Worm (Caenorhabditis elegans) whole organism, young adult: ENCODE results near the gene decr-1.3.

Experiments
- F33H1.4 ChIP-seq: fragments of 200-800 bp; sonication (Bioruptor generic); IDR thresholded peaks from 2 replicates; pipeline ENCODE4 v1.3.6; 2022; ENCODE audit warnings: missing genetic modification reagents, missing genetic modification characterization, missing compliant biosample characterization
- F49E8.2 ChIP-seq: sonication (generic microtip); optimal IDR thresholded peaks from 3 replicates; lab custom pipeline; 2017; ENCODE audit warnings: missing genetic modification characterization, mild to moderate bottlenecking, missing compliant biosample characterization, antibody characterized with exemption, moderate library complexity; ENCODE audit not compliant: insufficient read depth
- F52B5.7 ChIP-seq: sonication (generic microtip); optimal IDR thresholded peaks from 2 replicates; lab custom pipeline; 2016; ENCODE audit warnings: mild to moderate bottlenecking, missing genetic modification characterization, missing compliant biosample characterization
- F55B11.4 ChIP-seq: sonication (generic microtip); optimal IDR thresholded peaks from 2 replicates; lab custom pipeline; 2016; ENCODE audit warnings: missing compliant biosample characterization, missing genetic modification characterization, borderline replicate concordance; ENCODE audit not compliant: insufficient read depth
- K12H6.12 ChIP-seq: fragments of 200-800 bp; sonication (Bioruptor generic); optimal IDR thresholded peaks from 2 replicates; lab custom pipeline; 2018; ENCODE audit warnings: mild to moderate bottlenecking, missing genetic modification characterization, missing compliant biosample characterization
- T26A5.8 ChIP-seq: sonication (generic microtip); optimal IDR thresholded peaks from 2 replicates; lab custom pipeline; 2016; ENCODE audit warnings: missing genetic modification characterization, missing compliant biosample characterization
- Y53F4B.3 ChIP-seq: fragments of 200-800 bp; sonication (Bioruptor generic); IDR thresholded peaks from 2 replicates; pipeline ENCODE4 v1.3.6; 2022; ENCODE audit warnings: missing genetic modification reagents, missing genetic modification characterization, missing compliant biosample characterization
- Y79H2A.3 ChIP-seq: fragments of 200-800 bp; sonication (Bioruptor generic); conservative IDR thresholded peaks from 2 replicates; pipeline ENCODE4 v1.3.6; 2022; ENCODE audit warnings: missing genetic modification reagents, missing genetic modification characterization, missing compliant biosample characterization
- Y95B8A.8 ChIP-seq: fragments of 200-800 bp; sonication (Bioruptor generic); IDR thresholded peaks from 2 replicates; pipeline ENCODE4 v1.3.6; 2022; ENCODE audit warnings: missing genetic modification reagents, missing genetic modification characterization, missing compliant biosample characterization
- athp-1 ChIP-seq: sonication (generic microtip); optimal IDR thresholded peaks from 2 replicates; lab custom pipeline; 2017; ENCODE audit warnings: mild to moderate bottlenecking, missing genetic modification characterization, missing compliant biosample characterization
- bed-2 ChIP-seq: fragments of 200-800 bp; sonication (Bioruptor generic); IDR thresholded peaks from 2 replicates; pipeline ENCODE4 v1.3.6; 2022; ENCODE audit warnings: missing genetic modification reagents, missing genetic modification characterization, missing compliant biosample characterization
- cebp-2 ChIP-seq: fragments of 200-800 bp; sonication (Bioruptor generic); IDR thresholded peaks from 2 replicates; pipeline ENCODE4 v1.3.6; 2022; ENCODE audit warnings: missing genetic modification characterization, missing compliant biosample characterization
- ceh-27 ChIP-seq: fragments of 200-800 bp; sonication (Bioruptor generic); optimal IDR thresholded peaks from 2 replicates; lab custom pipeline; 2018; ENCODE audit warnings: mild to moderate bottlenecking, missing genetic modification characterization, moderate library complexity, missing compliant biosample characterization
- ceh-58 ChIP-seq: fragments of 200-800 bp; sonication (Bioruptor generic); IDR thresholded peaks from 2 replicates; pipeline ENCODE4 v1.3.6; 2022; ENCODE audit warnings: missing genetic modification characterization, missing compliant biosample characterization
- die-1 ChIP-seq: sonication (generic microtip); optimal IDR thresholded peaks from 2 replicates; lab custom pipeline; 2016; ENCODE audit warnings: missing genotype, mild to moderate bottlenecking, missing genetic modification characterization, missing compliant biosample characterization
- egl-18 ChIP-seq: fragments of 200-800 bp; sonication (Bioruptor generic); IDR thresholded peaks from 2 replicates; pipeline ENCODE4 v1.3.6; 2022; ENCODE audit warnings: missing genetic modification reagents, missing genetic modification characterization, missing compliant biosample characterization
- egl-44 ChIP-seq: fragments of 200-800 bp; sonication (Bioruptor generic); IDR thresholded peaks from 2 replicates; pipeline ENCODE4 v1.3.6; 2022; ENCODE audit warnings: missing genetic modification reagents, missing genetic modification characterization, missing compliant biosample characterization
- egrh-3 ChIP-seq: fragments of 200-800 bp; sonication (Bioruptor generic); IDR thresholded peaks from 2 replicates; pipeline ENCODE4 v1.3.6; 2022; ENCODE audit warnings: missing genetic modification reagents, missing genetic modification characterization, missing compliant biosample characterization
- fkh-3 ChIP-seq: sonication (generic microtip); optimal IDR thresholded peaks from 2 replicates; lab custom pipeline; 2016; ENCODE audit warnings: mild to moderate bottlenecking, missing genetic modification characterization, missing compliant biosample characterization
- hlh-26 ChIP-seq: fragments of 200-800 bp; sonication (Bioruptor generic); conservative IDR thresholded peaks from 2 replicates; pipeline ENCODE4 v1.3.6; 2022; ENCODE audit warnings: missing genetic modification reagents, missing genetic modification characterization, missing compliant biosample characterization
- hmg-1.2 ChIP-seq: fragments of 200-800 bp; sonication (Bioruptor generic); IDR thresholded peaks from 2 replicates; pipeline ENCODE4 v1.3.6; 2022; ENCODE audit warnings: missing genetic modification reagents, missing genetic modification characterization, missing compliant biosample characterization
- hrde-1 ChIP-seq: sonication (generic microtip); optimal IDR thresholded peaks from 2 replicates; lab custom pipeline; 2016; ENCODE audit warnings: missing genetic modification characterization, mild to moderate bottlenecking, missing compliant biosample characterization, moderate library complexity, missing genotype, missing genetic modification reagents, borderline replicate concordance
- lag-1 ChIP-seq: fragments of 200-800 bp; sonication (Bioruptor generic); IDR thresholded peaks from 2 replicates; pipeline ENCODE4 v1.3.6; 2022; ENCODE audit warnings: missing genetic modification reagents, missing genetic modification characterization, missing compliant biosample characterization
- lin-54 ChIP-seq: fragments of 200-800 bp; sonication (Bioruptor generic); optimal IDR thresholded peaks from 2 replicates; lab custom pipeline; 2018; ENCODE audit warnings: mild to moderate bottlenecking, missing genetic modification characterization, missing compliant biosample characterization
- lir-1 ChIP-seq: fragments of 200-800 bp; sonication (Bioruptor generic); conservative IDR thresholded peaks from 2 replicates; pipeline ENCODE4 v1.3.6; 2022; ENCODE audit warnings: missing genetic modification reagents, missing genetic modification characterization, missing compliant biosample characterization
- lsy-27 ChIP-seq: sonication (generic microtip); optimal IDR thresholded peaks from 2 replicates; lab custom pipeline; 2017; ENCODE audit warnings: missing genetic modification characterization, mild to moderate bottlenecking, missing compliant biosample characterization, antibody characterized with exemption, missing genotype, borderline replicate concordance; ENCODE audit not compliant: insufficient read depth
- madf-8 ChIP-seq: fragments of 200-800 bp; sonication (Bioruptor generic); conservative IDR thresholded peaks from 2 replicates; pipeline ENCODE4 v1.3.6; 2022; ENCODE audit warnings: missing genetic modification reagents, missing genetic modification characterization, missing compliant biosample characterization
- nfya-2 ChIP-seq: fragments of 200-800 bp; sonication (Bioruptor generic); IDR thresholded peaks from 2 replicates; pipeline ENCODE4 v1.3.6; 2022; ENCODE audit warnings: missing genetic modification reagents, missing genetic modification characterization, missing compliant biosample characterization
- nfyb-1 ChIP-seq: fragments of 200-800 bp; sonication (Bioruptor generic); IDR thresholded peaks from 2 replicates; pipeline ENCODE4 v1.3.6; 2022; ENCODE audit warnings: missing genetic modification reagents, missing genetic modification characterization, missing compliant biosample characterization
- nhr-27 ChIP-seq: fragments of 200-800 bp; sonication (Bioruptor generic); optimal IDR thresholded peaks from 2 replicates; lab custom pipeline; 2018; ENCODE audit warnings: mild to moderate bottlenecking, missing genetic modification characterization, moderate library complexity, missing compliant biosample characterization
- nhr-80 ChIP-seq: sonication (generic microtip); optimal IDR thresholded peaks from 2 replicates; lab custom pipeline; 2016; ENCODE audit warnings: missing genetic modification characterization, missing compliant biosample characterization
- pha-4 ChIP-seq: fragments of 150-350 bp; sonication (generic microtip); optimal IDR thresholded peaks from 2 replicates; lab custom pipeline; 2014; ENCODE audit warnings: missing biosample characterization, missing genetic modification reagents, missing genetic modification characterization
- rec-8 ChIP-seq, 2 experiments: sonication (generic microtip); optimal IDR thresholded peaks; 2 replicates each; lab custom pipeline; 2016; ENCODE audit warnings: mild to moderate bottlenecking in 2 of 2, missing genetic modification characterization in 2 of 2, missing genetic modification reagents in 2 of 2, missing genotype in 2 of 2, missing biosample characterization in 1 of 2, missing compliant biosample characterization in 1 of 2, moderate library complexity in 1 of 2
- repo-1 ChIP-seq: sonication (generic microtip); optimal IDR thresholded peaks from 2 replicates; lab custom pipeline; 2017; ENCODE audit warnings: mild to moderate bottlenecking, missing genetic modification characterization, missing compliant biosample characterization
- snpc-1.1 ChIP-seq: sonication (generic microtip); optimal IDR thresholded peaks from 2 replicates; lab custom pipeline; 2017; ENCODE audit warnings: missing genetic modification characterization, mild to moderate bottlenecking, missing compliant biosample characterization, antibody characterized with exemption, moderate library complexity, missing genotype, missing genetic modification reagents; ENCODE audit not compliant: insufficient read depth
- tbx-9 ChIP-seq: sonication (generic microtip); optimal IDR thresholded peaks from 2 replicates; lab custom pipeline; 2016; ENCODE audit warnings: borderline replicate concordance, missing genetic modification characterization, inconsistent platforms, missing compliant biosample characterization
- unc-62 ChIP-seq: fragments of 150-350 bp; optimal IDR thresholded peaks from 2 replicates; lab custom pipeline; 2014; ENCODE audit warnings: missing biosample characterization, missing genetic modification reagents, missing genetic modification characterization
- zim-3 ChIP-seq: sonication (generic microtip); optimal IDR thresholded peaks from 2 replicates; lab custom pipeline; 2017; ENCODE audit warnings: mild to moderate bottlenecking, missing genetic modification characterization, moderate library complexity, missing compliant biosample characterization
- ztf-18 ChIP-seq: sonication (generic microtip); optimal IDR thresholded peaks from 2 replicates; lab custom pipeline; 2016; ENCODE audit warnings: missing genotype, mild to moderate bottlenecking, missing genetic modification characterization, missing compliant biosample characterization
- ztf-25 ChIP-seq: fragments of 200-800 bp; sonication (Bioruptor generic); IDR thresholded peaks from 2 replicates; pipeline ENCODE4 v1.3.6; 2022; ENCODE audit warnings: missing genetic modification reagents, missing genetic modification characterization, missing compliant biosample characterization
- ztf-26 ChIP-seq: sonication (generic microtip); optimal IDR thresholded peaks from 2 replicates; lab custom pipeline; 2017; ENCODE audit warnings: missing genetic modification characterization, missing compliant biosample characterization
- ztf-28 ChIP-seq: fragments of 200-800 bp; sonication (Bioruptor generic); IDR thresholded peaks from 2 replicates; pipeline ENCODE4 v1.3.6; 2022; ENCODE audit warnings: missing genetic modification reagents, missing genetic modification characterization, missing compliant biosample characterization
- ztf-6 ChIP-seq: fragments of 200-800 bp; sonication (Bioruptor generic); IDR thresholded peaks from 2 replicates; pipeline ENCODE4 v1.3.6; 2022; ENCODE audit warnings: missing genetic modification reagents, missing genetic modification characterization, missing compliant biosample characterization

decr-1.3 gene

DNA sequence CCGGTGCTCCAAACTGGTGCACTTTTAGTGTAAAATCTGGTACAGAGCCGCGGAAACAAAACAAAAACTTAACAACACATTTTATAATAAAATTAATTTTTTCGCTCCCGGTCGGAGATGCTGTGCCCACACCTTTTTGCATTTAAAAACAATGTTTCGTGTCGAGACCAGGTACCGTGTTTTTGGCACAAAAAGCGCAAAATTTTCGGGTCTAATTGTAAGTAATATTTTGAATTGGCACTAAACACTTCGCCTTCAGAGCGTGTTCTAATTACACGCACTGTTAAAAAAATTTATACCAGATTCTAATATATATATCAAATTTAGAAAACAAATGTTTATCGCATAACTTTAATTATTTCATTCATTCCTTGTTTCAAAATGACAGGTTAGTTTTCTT is 8.1 kb upstream of the decr-1.3 start, which contains the start of gene dylt-3:
Gene dylt-3 (plus strand): TSS at position 301 of the 400 bp plus-strand sequence.
- TF ChIP-seq T26A5.8 (tag; lab: Kevin White, UChicago): no peak
- TF ChIP-seq ztf-25: no peak
- TF ChIP-seq F49E8.2 (tag; lab: Kevin White, UChicago): no peak
- no peak for TF ChIP-seq hrde-1 (tag; lab: Kevin White, UChicago)
- TF ChIP-seq F33H1.4 (GFP tag; lab: Robert Waterston, UW): no peak
- no peak for TF ChIP-seq bed-2 (GFP tag; lab: Robert Waterston, UW)
- TF ChIP-seq zim-3: no peak
- no peak for TF ChIP-seq hlh-26 (GFP tag; lab: Robert Waterston, UW)
- TF ChIP-seq lsy-27: no peak
- TF ChIP-seq ceh-27 (GFP tag; lab: Kevin White, UChicago): no peak
- no peak for TF ChIP-seq rec-8 (tag; optimal IDR thresholded peaks at IDR 0.05; lab: Kevin White, UChicago)
- TF ChIP-seq ztf-26: no peak
- TF ChIP-seq lir-1: no peak
- no peak for TF ChIP-seq ztf-28 (GFP tag; lab: Robert Waterston, UW)

- TF ChIP-seq nhr-27 (tag; lab: Kevin White, UChicago) (no peak), nfya-2 (GFP tag; lab: Robert Waterston, UW) (no peak), pha-4 (tag; lab: Kevin White, UChicago) (no peak), lag-1 (no peak), fkh-3 (tag; lab: Kevin White, UChicago) (no peak), lin-54 (GFP tag; lab: Kevin White, UChicago) (no peak), cebp-2 (GFP tag; lab: Robert Waterston, UW) (no peak), madf-8 (GFP tag; lab: Robert Waterston, UW) (no peak), Y53F4B.3 (no peak), F52B5.7 (no peak), ztf-18 (tag; lab: Kevin White, UChicago) (no peak), F55B11.4 (tag; lab: Kevin White, UChicago) (no peak), athp-1 (no peak)
- TF ChIP-seq, all 124 proteins: peak for 0
These were observed 6.9 kb upstream of the decr-1.3 start, which contains the start of gene T05C12.4 for ce11 chrII:8180281-8180680. Gene T05C12.4, minus strand, starts transcription at chrII:8180381.

DNA sequence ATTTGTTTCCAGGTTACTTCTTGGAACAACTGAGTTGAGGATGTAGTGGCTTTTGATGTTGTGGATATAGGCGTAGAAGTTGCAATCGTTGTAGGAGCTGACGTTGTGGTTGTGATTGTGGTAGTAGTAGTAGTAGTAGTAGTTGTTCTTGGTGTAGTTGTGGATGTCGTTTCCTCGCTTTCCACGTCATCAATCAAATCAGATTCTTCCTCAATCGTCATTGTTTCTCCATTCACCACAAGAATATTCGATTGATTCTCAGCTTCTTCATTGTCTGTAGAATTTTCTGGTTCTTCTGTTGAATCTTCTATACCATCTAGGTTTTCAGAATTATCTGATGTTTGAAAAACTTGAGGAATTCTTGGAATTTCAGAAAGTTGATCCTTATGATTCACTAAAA is 5.3 kb upstream of the decr-1.3 start:
- no peak for TF ChIP-seq hmg-1.2 (GFP tag; lab: Robert Waterston, UW)
- TF ChIP-seq repo-1: no peak
- TF ChIP-seq egl-44: no peak
- TF ChIP-seq lag-1: no peak
- TF ChIP-seq nfyb-1 (GFP tag; lab: Robert Waterston, UW): no peak
- no peak for TF ChIP-seq unc-62
- no peak for TF ChIP-seq Y95B8A.8 (GFP tag; lab: Robert Waterston, UW)
- no peak for TF ChIP-seq Y79H2A.3 (GFP tag; lab: Robert Waterston, UW)
- TF ChIP-seq nhr-80 (tag; lab: Kevin White, UChicago): no peak
- no peak for TF ChIP-seq cebp-2 (GFP tag; lab: Robert Waterston, UW)
- TF ChIP-seq tbx-9 (tag; lab: Kevin White, UChicago): no peak
- no peak for TF ChIP-seq nhr-27 (tag; lab: Kevin White, UChicago)
- TF ChIP-seq ceh-58 (GFP tag; lab: Robert Waterston, UW): no peak
- TF ChIP-seq die-1 (tag; lab: Kevin White, UChicago): no peak
- no peak for TF ChIP-seq egl-18 (GFP tag; lab: Robert Waterston, UW)
- no peak for TF ChIP-seq ztf-6 (GFP tag; lab: Robert Waterston, UW)
- TF ChIP-seq K12H6.12 (tag; lab: Kevin White, UChicago): no peak
- no peak for TF ChIP-seq snpc-1.1 (tag; lab: Kevin White, UChicago)
- no peak for TF ChIP-seq F55B11.4 (tag; lab: Kevin White, UChicago)
- TF ChIP-seq egrh-3 (GFP tag; lab: Robert Waterston, UW): no peak
- TF ChIP-seq, all 124 proteins: peak for 0
